Fruit fly (Drosophila melanogaster): ENCODE measurements around the gene Cpr78Ca.

DNA sequence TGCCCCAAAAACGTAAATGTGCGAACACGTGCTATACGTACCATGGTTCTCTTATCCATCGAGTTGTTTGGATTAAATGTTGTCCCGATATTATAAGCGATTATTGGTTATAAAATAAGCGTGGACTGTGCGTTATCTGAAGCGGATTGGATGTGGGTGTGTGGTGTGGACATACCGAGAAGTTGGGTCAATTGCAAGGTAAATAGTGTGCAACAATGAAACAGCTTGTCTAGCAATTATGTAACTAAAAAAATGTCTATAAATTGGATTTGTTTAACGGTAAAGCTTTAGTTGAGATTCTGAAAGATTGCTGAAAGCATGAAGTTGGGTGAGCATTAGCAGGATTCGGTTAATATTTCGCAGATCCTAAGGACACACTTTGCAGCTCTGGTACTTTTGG is 34.9 kb downstream of the Cpr78Ca start, which contains the start of gene CG43218:
- no peak for TF ChIP-seq bab1 (GFP tag; optimal IDR thresholded peaks at IDR 0.05)
- no peak for TF ChIP-seq Hr96 (GFP tag; optimal IDR thresholded peaks at IDR 0.05)
- TF ChIP-seq tj (GFP tag; optimal IDR thresholded peaks at IDR 0.05): no peak
- no peak for TF ChIP-seq CG7045 (GFP tag; optimal IDR thresholded peaks at IDR 0.05)
- TF ChIP-seq cic (GFP tag; optimal IDR thresholded peaks at IDR 0.05): no peak
- TF ChIP-seq CG7101 (tag; optimal IDR thresholded peaks at IDR 0.05): no peak
- no peak for TF ChIP-seq cnc (optimal IDR thresholded peaks at IDR 0.05)
- TF ChIP-seq kay (GFP tag; ENCODE audit: borderline replicate concordance): no peak
- TF ChIP-seq CG14711 (tag; optimal IDR thresholded peaks at IDR 0.05): no peak
- TF ChIP-seq CG12768 (GFP tag; optimal IDR thresholded peaks at IDR 0.05): no peak
- no peak for TF ChIP-seq Mnt (GFP tag; optimal IDR thresholded peaks at IDR 0.05)
- no peak for TF ChIP-seq CG11617 (GFP tag; optimal IDR thresholded peaks at IDR 0.05)
